Fruit fly (Drosophila melanogaster) whole organism, wandering third instar larva: ENCODE data around the gene CG34148.

ENCODE experiments used
- Abd-B ChIP-seq: fragments of >200 bp; optimal IDR thresholded peaks from 2 replicates; lab custom pipeline; 2017; ENCODE audit warnings: missing biosample characterization, missing genetic modification characterization
- CG9705 ChIP-seq: fragments of 200-800 bp; sonication (Bioruptor generic); optimal IDR thresholded peaks from 2 replicates; lab custom pipeline; 2018; ENCODE audit warnings: missing biosample characterization, mild to moderate bottlenecking, missing genetic modification characterization
- Dfd ChIP-seq: fragments of >200 bp; optimal IDR thresholded peaks from 2 replicates; lab custom pipeline; 2017; ENCODE audit warnings: missing biosample characterization, missing genetic modification characterization
- Hr78 ChIP-seq: fragments of >200 bp; optimal IDR thresholded peaks from 2 replicates; lab custom pipeline; 2017; ENCODE audit warnings: missing biosample characterization, missing genetic modification characterization
- Jra ChIP-seq: sonication (Bioruptor generic); optimal IDR thresholded peaks from 2 replicates; lab custom pipeline; 2016; ENCODE audit warnings: missing biosample characterization, missing genetic modification characterization
- N ChIP-seq: fragments of >200 bp; optimal IDR thresholded peaks from 2 replicates; lab custom pipeline; 2018; ENCODE audit warnings: missing biosample characterization, missing external identifiers, missing genetic modification characterization
- OdsH ChIP-seq: fragments of 200-800 bp; sonication (Bioruptor generic); optimal IDR thresholded peaks from 2 replicates; lab custom pipeline; 2016; ENCODE audit warnings: missing biosample characterization, mild to moderate bottlenecking, missing genetic modification characterization
- fru ChIP-seq: fragments of 200-800 bp; sonication (Bioruptor generic); optimal IDR thresholded peaks from 3 replicates; lab custom pipeline; 2016; ENCODE audit warnings: missing biosample characterization, mild to moderate bottlenecking, missing genetic modification characterization
- h ChIP-seq: fragments of 200-800 bp; sonication (Bioruptor generic); optimal IDR thresholded peaks from 3 replicates; lab custom pipeline; 2016; ENCODE audit warnings: missing biosample characterization, mild to moderate bottlenecking, missing genetic modification characterization
- psq ChIP-seq: fragments of 200-800 bp; sonication (Bioruptor generic); optimal IDR thresholded peaks from 3 replicates; lab custom pipeline; 2017; ENCODE audit warnings: missing biosample characterization, mild to moderate bottlenecking, missing genetic modification characterization, moderate library complexity
- tai ChIP-seq: sonication (Bioruptor generic); optimal IDR thresholded peaks from 2 replicates; lab custom pipeline; 2016; ENCODE audit warnings: missing biosample characterization, missing genetic modification characterization
- usp ChIP-seq: fragments of >200 bp; optimal IDR thresholded peaks from 2 replicates; lab custom pipeline; 2017; ENCODE audit warnings: missing biosample characterization, missing genetic modification characterization

- TF ChIP-seq usp = no peak
- no peak for TF ChIP-seq Abd-B (GFP tag; lab: Kevin White, UChicago)
- TF ChIP-seq Jra = peak; percentile 46
- TF ChIP-seq N (GFP tag; lab: Kevin White, UChicago) = no peak
- TF ChIP-seq OdsH (GFP tag; lab: Kevin White, UChicago) = peak; percentile 65
- TF ChIP-seq h = peak; percentile 72
- TF ChIP-seq fru (GFP tag; lab: Kevin White, UChicago) = peak; percentile 82
- peak; percentile 42 for TF ChIP-seq Dfd (GFP tag; lab: Kevin White, UChicago)
- no peak for TF ChIP-seq tai (GFP tag; lab: Kevin White, UChicago)
- TF ChIP-seq psq = peak; percentile 71
- TF ChIP-seq Hr78 (GFP tag; lab: Kevin White, UChicago) = no peak
- TF ChIP-seq CG9705 (GFP tag; lab: Kevin White, UChicago) = peak; percentile 46
These were observed 43.1 kb upstream of the CG34148 start for dm6 chr3R:21921363-21922208.
